Fruit fly (Drosophila melanogaster) whole organism, embryonic: Measurements from ENCODE around the gene SrpRalpha.
A peak's percentile ranks its signal among the peaks of the same experiment; 100 is the strongest.

Experiments
- Adf1 ChIP-seq: fragments of 200-800 bp; sonication (Bioruptor generic); IDR thresholded peaks from 2 replicates; pipeline ENCODE4 v1.3.6; 2022; ENCODE audit warnings: missing biosample characterization, missing genetic modification characterization
- Antp ChIP-seq: fragments of 200-800 bp; sonication (Bioruptor generic); optimal IDR thresholded peaks from 3 replicates; lab custom pipeline; 2016; ENCODE audit warnings: missing biosample characterization, missing genetic modification characterization
- Asciz ChIP-seq: fragments of 200-800 bp; sonication (Bioruptor generic); optimal IDR thresholded peaks from 2 replicates; lab custom pipeline; 2017; ENCODE audit warnings: missing biosample characterization, mild to moderate bottlenecking, missing genetic modification characterization, missing genetic modification reagents
- BEAF-32 ChIP-seq: fragments of 200-800 bp; sonication (Bioruptor generic); optimal IDR thresholded peaks from 3 replicates; lab custom pipeline; 2017; ENCODE audit warnings: missing biosample characterization, missing genetic modification characterization, mild to moderate bottlenecking, moderate library complexity, missing genetic modification reagents
- Blimp-1 ChIP-seq: fragments of 200-800 bp; sonication (Bioruptor generic); optimal IDR thresholded peaks from 3 replicates; lab custom pipeline; 2018; ENCODE audit warnings: missing biosample characterization, missing genetic modification characterization, mild to moderate bottlenecking, moderate library complexity, missing genetic modification reagents
- CG10565 ChIP-seq: fragments of 200-800 bp; sonication (Bioruptor generic); optimal IDR thresholded peaks from 3 replicates; lab custom pipeline; 2016; ENCODE audit warnings: missing biosample characterization, mild to moderate bottlenecking, missing genetic modification characterization
- CG1233 ChIP-seq: fragments of 200-800 bp; sonication (Bioruptor generic); optimal IDR thresholded peaks from 4 replicates; lab custom pipeline; 2018; ENCODE audit warnings: missing biosample characterization, mild to moderate bottlenecking, missing genetic modification characterization
- CG14667 ChIP-seq: fragments of 200-800 bp; sonication (Bioruptor generic); IDR thresholded peaks from 2 replicates; pipeline ENCODE4 v1.3.6; 2022; ENCODE audit warnings: missing biosample characterization, missing genetic modification characterization
- CG30020 ChIP-seq: fragments of 200-800 bp; optimal IDR thresholded peaks from 2 replicates; lab custom pipeline; 2019; ENCODE audit warnings: missing biosample characterization, mild to moderate bottlenecking, missing genetic modification characterization, moderate library complexity
- CG30431 ChIP-seq: fragments of 200-800 bp; sonication (Bioruptor generic); optimal IDR thresholded peaks from 2 replicates; lab custom pipeline; 2017; ENCODE audit warnings: missing biosample characterization, missing genetic modification characterization
- CG4328 ChIP-seq: fragments of 200-800 bp; sonication (Bioruptor generic); optimal IDR thresholded peaks from 3 replicates; lab custom pipeline; 2017; ENCODE audit warnings: missing biosample characterization, missing genetic modification reagents, missing genetic modification characterization
- CG4360 ChIP-seq: fragments of 200-800 bp; sonication (Bioruptor generic); IDR thresholded peaks from 2 replicates; pipeline ENCODE4 v1.3.6; 2022; ENCODE audit warnings: missing biosample characterization, missing genetic modification characterization
- CG4854 ChIP-seq: fragments of 200-800 bp; sonication (Bioruptor generic); optimal IDR thresholded peaks from 2 replicates; lab custom pipeline; 2016; ENCODE audit warnings: missing biosample characterization, missing genetic modification characterization, inconsistent platforms
- CG5180 ChIP-seq: fragments of 200-800 bp; sonication (Bioruptor generic); optimal IDR thresholded peaks from 3 replicates; lab custom pipeline; 2017; ENCODE audit warnings: missing biosample characterization, missing genetic modification characterization, mild to moderate bottlenecking, moderate library complexity, missing genetic modification reagents
- CG6689 ChIP-seq: fragments of 200-800 bp; sonication (Bioruptor generic); IDR thresholded peaks from 2 replicates; pipeline ENCODE4 v1.3.6; 2022; ENCODE audit warnings: missing biosample characterization, missing genetic modification characterization
- CG7357 ChIP-seq: fragments of 200-800 bp; sonication (Bioruptor generic); IDR thresholded peaks from 3 replicates; pipeline ENCODE4 v1.3.6; 2022; ENCODE audit warnings: missing biosample characterization, missing genetic modification characterization
- CG8290 ChIP-seq, 3 experiments: fragments of 200-800 bp; sonication (Bioruptor generic); optimal IDR thresholded peaks; 2 replicates each; lab custom pipeline; 2016 to 2019; ENCODE audit warnings: missing biosample characterization in 3 of 3, missing genetic modification characterization in 3 of 3, mild to moderate bottlenecking in 2 of 3, moderate library complexity in 1 of 3
- CG9437 ChIP-seq: fragments of 200-800 bp; sonication (Bioruptor generic); optimal IDR thresholded peaks from 2 replicates; lab custom pipeline; 2018; ENCODE audit warnings: missing biosample characterization, mild to moderate bottlenecking, missing genetic modification characterization
- CG9817 ChIP-seq: fragments of 200-800 bp; sonication (Bioruptor generic); optimal IDR thresholded peaks from 2 replicates; lab custom pipeline; 2018; ENCODE audit warnings: missing biosample characterization, mild to moderate bottlenecking, missing genetic modification characterization, moderate library complexity
- CG9876 ChIP-seq: fragments of 200-800 bp; sonication (Bioruptor generic); optimal IDR thresholded peaks from 2 replicates; lab custom pipeline; 2016; ENCODE audit warnings: missing biosample characterization, missing genetic modification characterization
- CTCF ChIP-seq: fragments of 200-800 bp; sonication (Bioruptor generic); optimal IDR thresholded peaks from 2 replicates; lab custom pipeline; 2017; ENCODE audit warnings: missing biosample characterization, mild to moderate bottlenecking, missing genetic modification characterization, moderate library complexity
- Chrac-16 ChIP-seq: fragments of 200-800 bp; sonication (Bioruptor generic); optimal IDR thresholded peaks from 3 replicates; lab custom pipeline; 2016; ENCODE audit warnings: missing biosample characterization, missing genetic modification characterization
- Drgx ChIP-seq: fragments of 200-800 bp; sonication (Bioruptor generic); IDR thresholded peaks from 2 replicates; pipeline ENCODE4 v1.3.6; 2022; ENCODE audit warnings: missing biosample characterization, missing genetic modification characterization
- Ets97D ChIP-seq: fragments of 200-800 bp; sonication (Bioruptor generic); optimal IDR thresholded peaks from 3 replicates; lab custom pipeline; 2016; ENCODE audit warnings: missing biosample characterization, missing genetic modification characterization
- Med ChIP-seq: fragments of 200-800 bp; sonication (Bioruptor generic); peaks from one replicate; lab custom pipeline; 2016; ENCODE audit warnings: missing biosample characterization, missing genetic modification characterization, mild to moderate bottlenecking, inconsistent platforms, moderate library complexity
- NFAT ChIP-seq: fragments of 200-800 bp; sonication (Bioruptor generic); IDR thresholded peaks from 2 replicates; pipeline ENCODE4 v1.3.6; 2022; ENCODE audit warnings: missing biosample characterization, missing genetic modification characterization
- Oli ChIP-seq: fragments of 200-800 bp; sonication (Bioruptor generic); optimal IDR thresholded peaks from 2 replicates; lab custom pipeline; 2018; ENCODE audit warnings: missing biosample characterization, mild to moderate bottlenecking, missing genetic modification characterization, moderate library complexity
- Sox102F ChIP-seq: fragments of 200-800 bp; sonication (Bioruptor generic); optimal IDR thresholded peaks from 2 replicates; lab custom pipeline; 2018; ENCODE audit warnings: missing biosample characterization, mild to moderate bottlenecking, missing genetic modification characterization, moderate library complexity
- Sry-β ChIP-seq: fragments of 200-800 bp; sonication (Bioruptor generic); optimal IDR thresholded peaks from 2 replicates; lab custom pipeline; 2018; ENCODE audit warnings: missing biosample characterization, mild to moderate bottlenecking, missing genetic modification characterization, moderate library complexity
- Tbp ChIP-seq: fragments of >200 bp; optimal IDR thresholded peaks from 2 replicates; lab custom pipeline; 2018; ENCODE audit warnings: missing biosample characterization, missing genetic modification characterization
- Xrp1 ChIP-seq: fragments of 200-800 bp; sonication (Bioruptor generic); IDR thresholded peaks from 2 replicates; pipeline ENCODE4 v1.3.6; 2022; ENCODE audit warnings: missing biosample characterization, missing genetic modification characterization
- ab ChIP-seq: fragments of 200-800 bp; sonication (Bioruptor generic); optimal IDR thresholded peaks from 2 replicates; lab custom pipeline; 2016; ENCODE audit warnings: missing biosample characterization, missing genetic modification characterization
- btn ChIP-seq: fragments of 200-800 bp; sonication (Bioruptor generic); optimal IDR thresholded peaks from 2 replicates; lab custom pipeline; 2016; ENCODE audit warnings: missing biosample characterization, missing genetic modification characterization
- ci ChIP-seq: fragments of 200-800 bp; sonication (Bioruptor generic); IDR thresholded peaks from 3 replicates; pipeline ENCODE4 v1.3.6; 2022; ENCODE audit warnings: missing biosample characterization, missing genetic modification characterization
- gfzf ChIP-seq: fragments of 200-800 bp; sonication (Bioruptor generic); optimal IDR thresholded peaks from 2 replicates; lab custom pipeline; 2016; ENCODE audit warnings: missing biosample characterization, mild to moderate bottlenecking, missing genetic modification characterization, moderate library complexity
- kay ChIP-seq: fragments of 200-800 bp; sonication (Bioruptor generic); optimal IDR thresholded peaks from 2 replicates; lab custom pipeline; 2016; ENCODE audit warnings: missing biosample characterization, missing genetic modification characterization
- ken ChIP-seq: fragments of 200-800 bp; sonication (Bioruptor generic); IDR thresholded peaks from 3 replicates; pipeline ENCODE4 v1.3.6; 2022; ENCODE audit warnings: missing biosample characterization, missing genetic modification characterization
- lab ChIP-seq: fragments of 200-800 bp; sonication (Bioruptor generic); optimal IDR thresholded peaks from 3 replicates; lab custom pipeline; 2017; ENCODE audit warnings: missing biosample characterization, missing genetic modification characterization, mild to moderate bottlenecking, moderate library complexity, missing genetic modification reagents
- lov ChIP-seq, 2 experiments: fragments of 200-800 bp in 1 of 2; fragments of >200 bp in 1 of 2; sonication (Bioruptor generic) in 1 of 2; IDR thresholded peaks in 1 of 2; optimal IDR thresholded peaks in 1 of 2; 2 replicates in 1 of 2; 3 replicates in 1 of 2; pipeline versions ENCODE4 v1.3.6 to Lab custom; 2017 to 2022; ENCODE audit warnings: missing biosample characterization in 1 of 2, missing genetic modification characterization in 1 of 2
- nerfin-2 ChIP-seq: fragments of 200-800 bp; sonication (Bioruptor generic); IDR thresholded peaks from 2 replicates; pipeline ENCODE4 v1.3.6; 2022; ENCODE audit warnings: missing biosample characterization, missing genetic modification characterization; ENCODE audit not compliant: partially characterized antibody
- otp ChIP-seq: fragments of 200-800 bp; sonication (Bioruptor generic); IDR thresholded peaks from 3 replicates; pipeline ENCODE4, ENCODE4 v1.3.6; 2022; ENCODE audit warnings: missing biosample characterization, missing genetic modification characterization
- pan ChIP-seq, 4 experiments: fragments of >200 bp in 3 of 4; fragments of 200-800 bp in 1 of 4; sonication (Bioruptor generic) in 1 of 4; optimal IDR thresholded peaks in 3 of 4; IDR thresholded peaks in 1 of 4; 2 replicates each; pipeline versions ENCODE4 v1.3.6 to Lab custom; 2017 to 2022; ENCODE audit warnings: missing biosample characterization in 2 of 4, missing genetic modification characterization in 2 of 4, mixed read lengths in 1 of 4
- pita ChIP-seq: fragments of 200-800 bp; sonication (Bioruptor generic); optimal IDR thresholded peaks from 2 replicates; lab custom pipeline; 2017; ENCODE audit warnings: missing biosample characterization, mild to moderate bottlenecking, missing genetic modification characterization
- seq ChIP-seq: fragments of 200-800 bp; sonication (Bioruptor generic); IDR thresholded peaks from 2 replicates; pipeline ENCODE4 v1.3.6; 2022; ENCODE audit warnings: missing biosample characterization, missing genetic modification characterization
- sima ChIP-seq: fragments of 200-800 bp; sonication (Bioruptor generic); optimal IDR thresholded peaks from 2 replicates; lab custom pipeline; 2016; ENCODE audit warnings: missing biosample characterization, missing genetic modification characterization
- sna ChIP-seq: fragments of 200-800 bp; sonication (Bioruptor generic); IDR thresholded peaks from 2 replicates; pipeline ENCODE4 v1.3.6; 2022; ENCODE audit warnings: missing biosample characterization, missing genetic modification characterization; ENCODE audit not compliant: partially characterized antibody
- sqz ChIP-seq: fragments of 200-800 bp; sonication (Bioruptor generic); optimal IDR thresholded peaks from 3 replicates; lab custom pipeline; 2018; ENCODE audit warnings: missing biosample characterization, mild to moderate bottlenecking, missing genetic modification characterization
- unpg ChIP-seq: fragments of 200-800 bp; sonication (Bioruptor generic); optimal IDR thresholded peaks from 3 replicates; lab custom pipeline; 2018; ENCODE audit warnings: missing biosample characterization, mild to moderate bottlenecking, missing genetic modification characterization, moderate library complexity
- wek ChIP-seq: fragments of 200-800 bp; sonication (Bioruptor generic); optimal IDR thresholded peaks from 3 replicates; lab custom pipeline; 2018; ENCODE audit warnings: missing biosample characterization, mild to moderate bottlenecking, missing genetic modification characterization, moderate library complexity
- yki ChIP-seq: fragments of >200 bp; optimal IDR thresholded peaks from 3 replicates; lab custom pipeline; 2018
- zfh2 ChIP-seq: fragments of 200-800 bp; sonication (Bioruptor generic); optimal IDR thresholded peaks from 2 replicates; lab custom pipeline; 2016; ENCODE audit warnings: missing biosample characterization, missing genetic modification characterization

The SrpRalpha gene

dm6 chrX:11087384-11087783 is 41.5 kb downstream of the SrpRalpha start (continued):
- TF ChIP-seq gfzf (GFP tag; lab: Kevin White, UChicago) = no peak
- TF ChIP-seq Chrac-16 (GFP tag; lab: Kevin White, UChicago) = no peak
- no peak for TF ChIP-seq ab (GFP tag; lab: Kevin White, UChicago)
- no peak for TF ChIP-seq pita (GFP tag; lab: Kevin White, UChicago)
- TF ChIP-seq CG8290 (GFP tag; optimal IDR thresholded peaks at IDR 0.05; lab: Kevin White, UChicago) = no peak
- TF ChIP-seq CG8290 (tag; optimal IDR thresholded peaks at IDR 0.05; lab: Kevin White, UChicago) = peak in 1 of 2 experiments; percentile 1
- no peak for TF ChIP-seq Xrp1 (GFP tag; lab: Robert Waterston, UW)
- no peak for TF ChIP-seq CG9876
- peak; percentile 29 for TF ChIP-seq Sox102F (GFP tag; lab: Kevin White, UChicago)
- TF ChIP-seq CG30020 = no peak
- no peak for TF ChIP-seq CG4328
- TF ChIP-seq yki = no peak
- TF ChIP-seq CG4360 (GFP tag; lab: Robert Waterston, UW) = no peak
- TF ChIP-seq Sry-β (GFP tag; lab: Kevin White, UChicago) = no peak
- TF ChIP-seq nerfin-2 (GFP tag; lab: Robert Waterston, UW) = no peak
- no peak for TF ChIP-seq lov (optimal IDR thresholded peaks at IDR 0.05; lab: Kevin White, UChicago)
- no peak for TF ChIP-seq lov (GFP tag; IDR thresholded peaks at IDR 0.05; lab: Robert Waterston, UW)
- TF ChIP-seq CG6689 (GFP tag; lab: Robert Waterston, UW) = no peak
- peak; percentile 6 for TF ChIP-seq CTCF (GFP tag; lab: Kevin White, UChicago)
- peak; percentile 13 for TF ChIP-seq lab
- TF ChIP-seq Tbp (GFP tag; lab: Kevin White, UChicago) = no peak
- no peak for TF ChIP-seq btn (GFP tag; lab: Kevin White, UChicago)
- TF ChIP-seq wek (GFP tag; lab: Kevin White, UChicago) = no peak
- TF ChIP-seq ci (GFP tag; lab: Robert Waterston, UW) = peak; percentile 43; the same call in 1 of the 3 replicates
- TF ChIP-seq CG30431 (GFP tag; lab: Kevin White, UChicago) = no peak
- TF ChIP-seq sima (GFP tag; lab: Kevin White, UChicago) = no peak
- TF ChIP-seq Oli (tag; lab: Kevin White, UChicago) = no peak
- TF ChIP-seq CG9437 (GFP tag; lab: Kevin White, UChicago) = no peak
- no peak for TF ChIP-seq sqz
- no peak for TF ChIP-seq zfh2
- no peak for TF ChIP-seq Drgx (GFP tag; lab: Robert Waterston, UW)
- TF ChIP-seq CG9817 (tag; lab: Kevin White, UChicago) = no peak
- no peak for TF ChIP-seq CG5180 (GFP tag; lab: Kevin White, UChicago)
- no peak for TF ChIP-seq Antp
- no peak for TF ChIP-seq pan (optimal IDR thresholded peaks at IDR 0.05; lab: Kevin White, UChicago)
- TF ChIP-seq pan (GFP tag; optimal IDR thresholded peaks at IDR 0.05 in 1 of 2, IDR thresholded peaks at IDR 0.05 in 1 of 2) = peak in 1 of 2 experiments; percentile 42
- TF ChIP-seq Ets97D (GFP tag; lab: Kevin White, UChicago) = peak; percentile 78
- TF ChIP-seq ken (GFP tag; lab: Robert Waterston, UW) = 0 out of 3 replicates have a peak, but pooled peaks have one; percentile 22
- no peak for TF ChIP-seq Asciz (GFP tag; lab: Kevin White, UChicago)
- no peak for TF ChIP-seq CG4854
- no peak for TF ChIP-seq CG1233
- no peak for TF ChIP-seq otp (GFP tag; lab: Robert Waterston, UW)
- peak; percentile 0 for TF ChIP-seq unpg (GFP tag; lab: Kevin White, UChicago)
- TF ChIP-seq NFAT (GFP tag; lab: Robert Waterston, UW) = no peak
- no peak for TF ChIP-seq sna
- TF ChIP-seq kay (GFP tag; lab: Kevin White, UChicago) = peak; percentile 80
- TF ChIP-seq CG14667 (GFP tag; lab: Robert Waterston, UW) = no peak
- no peak for TF ChIP-seq seq (GFP tag; lab: Robert Waterston, UW)
- TF ChIP-seq Med (GFP tag; lab: Kevin White, UChicago) = peak; percentile 74
- peak; percentile 17 for TF ChIP-seq Blimp-1 (GFP tag; lab: Kevin White, UChicago)
- no peak for TF ChIP-seq BEAF-32 (GFP tag; lab: Kevin White, UChicago)
- TF ChIP-seq CG10565 = no peak
- no peak for TF ChIP-seq CG7357 (GFP tag; lab: Robert Waterston, UW)
- no peak for TF ChIP-seq Adf1 (GFP tag; lab: Robert Waterston, UW)
